Fruit fly (Drosophila melanogaster) whole organism, embryonic: ENCODE data around the gene CG14326.

ENCODE experiments used
- Ada2b ChIP-seq: fragments of 200-800 bp; sonication (Bioruptor generic); IDR thresholded peaks from 2 replicates; pipeline ENCODE4 v1.3.6; 2022; ENCODE audit warnings: missing biosample characterization, missing genetic modification characterization
- C15 ChIP-seq: fragments of 200-800 bp; sonication (Bioruptor generic); IDR thresholded peaks from 3 replicates; pipeline ENCODE4 v1.3.6; 2022; ENCODE audit warnings: missing biosample characterization, missing genetic modification characterization
- CG1024 ChIP-seq: fragments of 200-800 bp; sonication (Bioruptor generic); IDR thresholded peaks from 2 replicates; pipeline ENCODE4 v1.3.6; 2022; ENCODE audit warnings: missing biosample characterization, missing genetic modification characterization
- CG10565 ChIP-seq: fragments of 200-800 bp; sonication (Bioruptor generic); optimal IDR thresholded peaks from 3 replicates; lab custom pipeline; 2016; ENCODE audit warnings: missing biosample characterization, mild to moderate bottlenecking, missing genetic modification characterization
- CG17361 ChIP-seq: fragments of 200-800 bp; sonication (Bioruptor generic); IDR thresholded peaks from 3 replicates; pipeline ENCODE4 v1.3.6; 2022; ENCODE audit warnings: missing biosample characterization, missing genetic modification characterization
- CG17612 ChIP-seq: fragments of 200-800 bp; sonication (Bioruptor generic); IDR thresholded peaks from 2 replicates; pipeline ENCODE4 v1.3.6; 2022; ENCODE audit warnings: missing biosample characterization, missing genetic modification characterization
- CG17912 ChIP-seq: fragments of 200-800 bp; sonication (Bioruptor generic); optimal IDR thresholded peaks from 2 replicates; lab custom pipeline; 2018; ENCODE audit warnings: missing biosample characterization, mild to moderate bottlenecking, missing genetic modification characterization
- CG30020 ChIP-seq: fragments of 200-800 bp; optimal IDR thresholded peaks from 2 replicates; lab custom pipeline; 2019; ENCODE audit warnings: missing biosample characterization, mild to moderate bottlenecking, missing genetic modification characterization, moderate library complexity
- CG31224 ChIP-seq: fragments of 200-800 bp; sonication (Bioruptor generic); IDR thresholded peaks from 2 replicates; pipeline ENCODE4 v1.3.6; 2022; ENCODE audit warnings: missing biosample characterization, missing genetic modification characterization
- CG3726 ChIP-seq: fragments of 200-800 bp; sonication (Bioruptor generic); IDR thresholded peaks from 3 replicates; pipeline ENCODE4, ENCODE4 v1.3.6; 2022; ENCODE audit warnings: missing biosample characterization, missing genetic modification characterization
- CG4328 ChIP-seq: fragments of 200-800 bp; sonication (Bioruptor generic); optimal IDR thresholded peaks from 3 replicates; lab custom pipeline; 2017; ENCODE audit warnings: missing biosample characterization, missing genetic modification reagents, missing genetic modification characterization
- CG5245 ChIP-seq: fragments of 200-800 bp; sonication (Bioruptor generic); optimal IDR thresholded peaks from 3 replicates; lab custom pipeline; 2016; ENCODE audit warnings: missing biosample characterization, missing genetic modification characterization
- CG6175 ChIP-seq: fragments of 200-800 bp; sonication (Bioruptor generic); IDR thresholded peaks from 3 replicates; pipeline ENCODE4 v1.3.6; 2022; ENCODE audit warnings: missing biosample characterization, missing genetic modification characterization
- CG6272 ChIP-seq: fragments of 200-800 bp; sonication (Bioruptor generic); IDR thresholded peaks from 2 replicates; pipeline ENCODE4 v1.3.6; 2022; ENCODE audit warnings: missing biosample characterization, missing genetic modification characterization
- CG7357 ChIP-seq: fragments of 200-800 bp; sonication (Bioruptor generic); IDR thresholded peaks from 3 replicates; pipeline ENCODE4 v1.3.6; 2022; ENCODE audit warnings: missing biosample characterization, missing genetic modification characterization
- CG8089 ChIP-seq: fragments of 200-800 bp; sonication (Bioruptor generic); optimal IDR thresholded peaks from 3 replicates; lab custom pipeline; 2016; ENCODE audit warnings: missing biosample characterization, missing genetic modification characterization
- CG8765 ChIP-seq: fragments of 200-800 bp; sonication (Bioruptor generic); IDR thresholded peaks from 2 replicates; pipeline ENCODE4 v1.3.6; 2022; ENCODE audit warnings: missing biosample characterization, missing genetic modification characterization
- CG9876 ChIP-seq: fragments of 200-800 bp; sonication (Bioruptor generic); optimal IDR thresholded peaks from 2 replicates; lab custom pipeline; 2016; ENCODE audit warnings: missing biosample characterization, missing genetic modification characterization
- Dbx ChIP-seq: fragments of 200-800 bp; sonication (Bioruptor generic); IDR thresholded peaks from 3 replicates; pipeline ENCODE4 v1.3.6; 2022; ENCODE audit warnings: missing biosample characterization, missing genetic modification characterization
- HLH4C ChIP-seq: fragments of 200-800 bp; sonication (Bioruptor generic); IDR thresholded peaks from 3 replicates; pipeline ENCODE4 v1.3.6; 2022; ENCODE audit warnings: missing biosample characterization, missing genetic modification characterization; ENCODE audit not compliant: partially characterized antibody
- HLH54F ChIP-seq: fragments of 200-800 bp; sonication (Bioruptor generic); optimal IDR thresholded peaks from 3 replicates; lab custom pipeline; 2016; ENCODE audit warnings: missing biosample characterization, missing genetic modification characterization
- Mad ChIP-seq: fragments of 200-800 bp; sonication (Bioruptor generic); optimal IDR thresholded peaks from 2 replicates; lab custom pipeline; 2016; ENCODE audit warnings: missing biosample characterization, missing genetic modification characterization
- Max ChIP-seq: fragments of 200-800 bp; sonication (Bioruptor generic); optimal IDR thresholded peaks from 2 replicates; lab custom pipeline; 2016; ENCODE audit warnings: missing biosample characterization, mild to moderate bottlenecking, missing genetic modification characterization
- Mrtf ChIP-seq: fragments of 200-800 bp; sonication (Bioruptor generic); IDR thresholded peaks from 3 replicates; pipeline ENCODE4 v1.3.6; 2022; ENCODE audit warnings: missing biosample characterization, missing genetic modification characterization
- Oaz ChIP-seq: fragments of 200-800 bp; sonication (Bioruptor generic); IDR thresholded peaks from 2 replicates; pipeline ENCODE4 v1.3.6; 2022; ENCODE audit warnings: missing biosample characterization, missing genetic modification characterization
- PHDP ChIP-seq: fragments of 200-800 bp; sonication (Bioruptor generic); optimal IDR thresholded peaks from 3 replicates; lab custom pipeline; 2018; ENCODE audit warnings: missing biosample characterization, mild to moderate bottlenecking, missing genetic modification characterization, moderate library complexity
- Sry-β ChIP-seq: fragments of 200-800 bp; sonication (Bioruptor generic); optimal IDR thresholded peaks from 2 replicates; lab custom pipeline; 2018; ENCODE audit warnings: missing biosample characterization, mild to moderate bottlenecking, missing genetic modification characterization, moderate library complexity
- Xrp1 ChIP-seq: fragments of 200-800 bp; sonication (Bioruptor generic); IDR thresholded peaks from 2 replicates; pipeline ENCODE4 v1.3.6; 2022; ENCODE audit warnings: missing biosample characterization, missing genetic modification characterization
- bcd ChIP-seq: fragments of 200-800 bp; sonication (Bioruptor generic); optimal IDR thresholded peaks from 2 replicates; lab custom pipeline; 2017; ENCODE audit warnings: missing biosample characterization, mild to moderate bottlenecking, missing genetic modification characterization
- bowl ChIP-seq: fragments of 200-800 bp; sonication (Bioruptor generic); IDR thresholded peaks from 2 replicates; pipeline ENCODE4 v1.3.6; 2022; ENCODE audit warnings: missing biosample characterization, missing genetic modification characterization
- cad ChIP-seq: fragments of >200 bp; optimal IDR thresholded peaks from 2 replicates; lab custom pipeline; 2017; ENCODE audit warnings: missing biosample characterization, missing genetic modification characterization
- chm ChIP-seq: fragments of 200-800 bp; sonication (Bioruptor generic); IDR thresholded peaks from 2 replicates; pipeline ENCODE4 v1.3.6; 2022; ENCODE audit warnings: missing biosample characterization, missing genetic modification characterization
- dimm ChIP-seq: fragments of 200-800 bp; sonication (Bioruptor generic); IDR thresholded peaks from 2 replicates; pipeline ENCODE4 v1.3.6; 2022; ENCODE audit warnings: missing biosample characterization, missing genetic modification characterization
- ems ChIP-seq: fragments of 200-800 bp; sonication (Bioruptor generic); optimal IDR thresholded peaks from 3 replicates; lab custom pipeline; 2016; ENCODE audit warnings: missing biosample characterization, missing genetic modification characterization
- en ChIP-seq: fragments of 200-800 bp; sonication (Bioruptor generic); optimal IDR thresholded peaks from 2 replicates; lab custom pipeline; 2016; ENCODE audit warnings: missing biosample characterization, missing genetic modification characterization
- fu2 ChIP-seq: fragments of 200-800 bp; sonication (Bioruptor generic); optimal IDR thresholded peaks from 2 replicates; lab custom pipeline; 2016; ENCODE audit warnings: missing biosample characterization, missing genetic modification characterization
- gsb ChIP-seq: fragments of 200-800 bp; sonication (Bioruptor generic); IDR thresholded peaks from 2 replicates; pipeline ENCODE4 v1.3.6; 2022; ENCODE audit warnings: missing biosample characterization, missing genetic modification characterization
- insv ChIP-seq, 2 experiments: fragments of 200-800 bp; sonication (Bioruptor generic); optimal IDR thresholded peaks; 3 replicates each; lab custom pipeline; 2016 to 2018; ENCODE audit warnings: missing biosample characterization in 2 of 2, missing genetic modification characterization in 2 of 2
- klu ChIP-seq: fragments of 200-800 bp; sonication (Bioruptor generic); IDR thresholded peaks from 2 replicates; pipeline ENCODE4 v1.3.6; 2022; ENCODE audit warnings: missing biosample characterization, missing genetic modification characterization
- lola ChIP-seq, 3 experiments: fragments of >200 bp in 2 of 3; fragments of 200-800 bp in 1 of 3; sonication (Bioruptor generic) in 1 of 3; optimal IDR thresholded peaks; 2 replicates each; lab custom pipeline; 2017 to 2019; ENCODE audit warnings: missing biosample characterization in 3 of 3, missing genetic modification characterization in 3 of 3, mild to moderate bottlenecking in 1 of 3, moderate library complexity in 1 of 3
- onecut ChIP-seq: fragments of 200-800 bp; sonication (Bioruptor generic); IDR thresholded peaks from 2 replicates; pipeline ENCODE4 v1.3.6; 2022; ENCODE audit warnings: missing biosample characterization, missing genetic modification characterization
- otp ChIP-seq: fragments of 200-800 bp; sonication (Bioruptor generic); IDR thresholded peaks from 3 replicates; pipeline ENCODE4, ENCODE4 v1.3.6; 2022; ENCODE audit warnings: missing biosample characterization, missing genetic modification characterization
- p53 ChIP-seq: fragments of 200-800 bp; sonication (Bioruptor generic); optimal IDR thresholded peaks from 2 replicates; lab custom pipeline; 2016; ENCODE audit warnings: missing biosample characterization, missing genetic modification characterization
- ranshi ChIP-seq: fragments of 200-800 bp; sonication (Bioruptor generic); IDR thresholded peaks from 2 replicates; pipeline ENCODE4 v1.3.6; 2022; ENCODE audit warnings: missing biosample characterization, missing genetic modification characterization
- ssp ChIP-seq: fragments of 200-800 bp; sonication (Bioruptor generic); IDR thresholded peaks from 2 replicates; pipeline ENCODE4 v1.3.6; 2022; ENCODE audit warnings: missing biosample characterization, missing genetic modification characterization
- stwl ChIP-seq: fragments of 200-800 bp; sonication (Bioruptor generic); optimal IDR thresholded peaks from 3 replicates; lab custom pipeline; 2018; ENCODE audit warnings: missing biosample characterization, mild to moderate bottlenecking, missing genetic modification characterization, moderate library complexity
- tap ChIP-seq: fragments of 200-800 bp; optimal IDR thresholded peaks from 3 replicates; lab custom pipeline; 2019; ENCODE audit warnings: missing biosample characterization, mild to moderate bottlenecking, missing genetic modification characterization, moderate library complexity
- tgo ChIP-seq: fragments of 200-800 bp; sonication (Bioruptor generic); IDR thresholded peaks from 3 replicates; pipeline ENCODE4 v1.3.6; 2022; ENCODE audit warnings: missing biosample characterization, missing genetic modification characterization
- tin ChIP-seq: fragments of 200-800 bp; sonication (Bioruptor generic); optimal IDR thresholded peaks from 3 replicates; lab custom pipeline; 2016; ENCODE audit warnings: missing biosample characterization, missing genetic modification characterization
- trh ChIP-seq: fragments of 200-800 bp; sonication (Bioruptor generic); optimal IDR thresholded peaks from 2 replicates; lab custom pipeline; 2016; ENCODE audit warnings: missing biosample characterization, missing genetic modification characterization
- tx ChIP-seq: fragments of 200-800 bp; sonication (Bioruptor generic); optimal IDR thresholded peaks from 2 replicates; lab custom pipeline; 2016; ENCODE audit warnings: missing biosample characterization, missing genetic modification characterization
- zfh2 ChIP-seq: fragments of 200-800 bp; sonication (Bioruptor generic); optimal IDR thresholded peaks from 2 replicates; lab custom pipeline; 2016; ENCODE audit warnings: missing biosample characterization, missing genetic modification characterization

The CG14326 gene

DNA sequence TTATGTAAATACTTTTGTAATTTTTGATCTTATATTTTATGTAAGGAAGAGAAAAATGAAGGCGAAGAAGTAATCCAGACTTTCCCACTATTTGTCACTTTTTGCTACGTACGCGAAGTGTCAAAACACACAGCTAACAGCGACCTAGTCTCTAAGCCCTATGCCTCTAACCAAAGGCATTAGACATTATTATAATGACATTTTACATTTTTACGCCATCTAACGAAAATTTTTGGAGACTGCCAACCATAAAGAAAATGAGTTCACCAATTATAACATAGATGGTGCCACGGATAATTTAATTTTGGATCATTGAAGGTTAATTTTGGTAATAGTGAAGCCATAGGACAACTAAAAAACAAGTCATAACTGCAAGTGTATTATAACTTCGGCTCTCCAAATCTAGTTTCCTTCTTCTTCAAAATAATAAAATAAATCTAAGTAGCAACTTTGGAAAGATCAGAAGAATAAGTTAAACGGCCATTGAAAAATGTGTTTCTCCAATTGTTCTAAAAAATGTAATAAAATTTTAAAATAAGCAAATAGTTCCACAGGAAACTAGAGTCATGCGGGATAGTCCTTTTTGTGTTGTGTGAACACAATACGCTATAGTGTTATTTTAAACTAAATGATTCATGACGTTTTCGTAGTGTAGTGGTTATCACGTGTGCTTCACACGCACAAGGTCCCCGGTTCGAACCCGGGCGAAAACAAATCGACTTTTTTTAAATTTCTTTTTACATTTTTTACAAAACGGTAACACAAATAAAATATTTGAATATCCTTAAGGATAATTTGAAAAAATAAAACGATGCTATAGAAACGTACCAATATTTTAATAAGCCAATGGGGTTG is 1.6 kb upstream of the CG14326 start (continued):
- TF ChIP-seq lola (GFP tag; optimal IDR thresholded peaks at IDR 0.05; lab: Kevin White, UChicago): no peak
- TF ChIP-seq dimm (GFP tag; lab: Robert Waterston, UW): no peak
- no peak for TF ChIP-seq Max (GFP tag; lab: Kevin White, UChicago)
- no peak for TF ChIP-seq Oaz (GFP tag; lab: Robert Waterston, UW)
- no peak for TF ChIP-seq HLH54F (GFP tag; lab: Kevin White, UChicago)
- TF ChIP-seq tx (GFP tag; lab: Kevin White, UChicago): no peak
- peak; percentile 9 for TF ChIP-seq CG8089 (GFP tag; lab: Kevin White, UChicago)
- TF ChIP-seq otp (GFP tag; lab: Robert Waterston, UW): no peak
- no peak for TF ChIP-seq cad
- peak; percentile 80 for TF ChIP-seq HLH4C (GFP tag; lab: Robert Waterston, UW)
- TF ChIP-seq Sry-β: no peak
- no peak for TF ChIP-seq CG10565 (GFP tag; lab: Kevin White, UChicago)
- TF ChIP-seq p53 (GFP tag; lab: Kevin White, UChicago): no peak
- TF ChIP-seq CG31224 (GFP tag; lab: Robert Waterston, UW): no peak
- no peak for TF ChIP-seq gsb
- TF ChIP-seq ems (GFP tag; lab: Kevin White, UChicago): no peak
- no peak for TF ChIP-seq Xrp1 (GFP tag; lab: Robert Waterston, UW)
- TF ChIP-seq trh (GFP tag; lab: Kevin White, UChicago): no peak
- no peak for TF ChIP-seq ranshi (GFP tag; lab: Robert Waterston, UW)
- no peak for TF ChIP-seq klu (GFP tag; lab: Robert Waterston, UW)
- no peak for TF ChIP-seq onecut (GFP tag; lab: Robert Waterston, UW)
- no peak for TF ChIP-seq CG9876 (GFP tag; lab: Kevin White, UChicago)
- TF ChIP-seq PHDP (tag; lab: Kevin White, UChicago): peak; percentile 30
- TF ChIP-seq CG6272 (GFP tag; lab: Robert Waterston, UW): no peak
- TF ChIP-seq CG4328 (GFP tag; lab: Kevin White, UChicago): no peak
- no peak for TF ChIP-seq CG6175
- no peak for TF ChIP-seq tgo (GFP tag; lab: Robert Waterston, UW)
- peak; percentile 13 for TF ChIP-seq CG17912
- TF ChIP-seq C15 (GFP tag; lab: Robert Waterston, UW): no peak
- TF ChIP-seq ssp (GFP tag; lab: Robert Waterston, UW): no peak
- TF ChIP-seq tin (GFP tag; lab: Kevin White, UChicago): peak; percentile 5
- TF ChIP-seq CG3726: no peak
- no peak for TF ChIP-seq chm (GFP tag; lab: Robert Waterston, UW)
- no peak for TF ChIP-seq CG17361
- peak; percentile 68 for TF ChIP-seq Dbx
- no peak for TF ChIP-seq en (GFP tag; lab: Kevin White, UChicago)
- no peak for TF ChIP-seq CG30020 (tag; lab: Kevin White, UChicago)
- no peak for TF ChIP-seq zfh2 (GFP tag; lab: Kevin White, UChicago)
- TF ChIP-seq insv (GFP tag; optimal IDR thresholded peaks at IDR 0.05; lab: Kevin White, UChicago): peak in 1 of 2 experiments; percentile 14
- no peak for TF ChIP-seq stwl (tag; lab: Kevin White, UChicago)
- TF ChIP-seq bcd (GFP tag; lab: Kevin White, UChicago): no peak
- no peak for TF ChIP-seq CG7357
- no peak for TF ChIP-seq Ada2b (GFP tag; lab: Robert Waterston, UW)
- TF ChIP-seq CG5245: no peak
- no peak for TF ChIP-seq Mad (GFP tag; lab: Kevin White, UChicago)
- no peak for TF ChIP-seq CG8765
- no peak for TF ChIP-seq CG17612 (GFP tag; lab: Robert Waterston, UW)
- no peak for TF ChIP-seq Mrtf (GFP tag; lab: Robert Waterston, UW)
- no peak for TF ChIP-seq tap (tag; lab: Kevin White, UChicago)
- TF ChIP-seq CG1024 (GFP tag; lab: Robert Waterston, UW): no peak
- no peak for TF ChIP-seq bowl (GFP tag; lab: Robert Waterston, UW)
- TF ChIP-seq fu2 (GFP tag; lab: Kevin White, UChicago): no peak
